Worm (Caenorhabditis elegans): ENCODE measurements around the gene rpap-2.

- TF ChIP-seq flt-1 (GFP tag; IDR thresholded peaks at IDR 0.05), result no peak
- no peak for TF ChIP-seq hnd-1 (tag; optimal IDR thresholded peaks at IDR 0.05)
- no peak for TF ChIP-seq ceh-13 (GFP tag; optimal IDR thresholded peaks at IDR 0.05)
- no peak for TF ChIP-seq ama-1 (optimal IDR thresholded peaks at IDR 0.05)
- no peak for TF ChIP-seq pes-1 (GFP tag; IDR thresholded peaks at IDR 0.05)
- TF ChIP-seq tra-4 (tag; optimal IDR thresholded peaks at IDR 0.05), result no peak
- no peak for TF ChIP-seq sea-1 (GFP tag; conservative IDR thresholded peaks at IDR 0.05)
- TF ChIP-seq aly-1 (tag; optimal IDR thresholded peaks at IDR 0.05), result no peak
- TF ChIP-seq tbx-11 (GFP tag; IDR thresholded peaks at IDR 0.05), result no peak
- no peak for TF ChIP-seq ets-7 (tag; optimal IDR thresholded peaks at IDR 0.05)
Observed at ce11 chrIII:8985965-8986364, 18.2 kb downstream of the rpap-2 start.
